Worm (Caenorhabditis elegans): Measurements from ENCODE around the gene F53C11.5.

F53C11.5 gene

ce11 chrV:13756359-13757091 lies 30.8 kb upstream of the F53C11.5 start, which contains the start of gene F20G2.2 (continued):
- TF ChIP-seq gei-8 (GFP tag; optimal IDR thresholded peaks at IDR 0.05) = no peak
- TF ChIP-seq dmd-6 (GFP tag; IDR thresholded peaks at IDR 0.05) = peak; percentile 45; the same call in 1 of the 2 replicates
- TF ChIP-seq F44E2.7 (GFP tag; IDR thresholded peaks at IDR 0.05) = no peak

- TF ChIP-seq nhr-76 (tag; optimal IDR thresholded peaks at IDR 0.05) = no peak
- no peak for TF ChIP-seq lin-1 (GFP tag; IDR thresholded peaks at IDR 0.05)
- TF ChIP-seq mdl-1 (tag; optimal IDR thresholded peaks at IDR 0.05) = no peak
- TF ChIP-seq ceh-28 (tag; optimal IDR thresholded peaks at IDR 0.05) = no peak
- no peak for TF ChIP-seq T26A8.4 (GFP tag; IDR thresholded peaks at IDR 0.05)
- TF ChIP-seq mes-2 (tag; optimal IDR thresholded peaks at IDR 0.05; ENCODE audit: poor library complexity, severe bottlenecking) = peak; percentile 67
- TF ChIP-seq daf-8 (GFP tag; IDR thresholded peaks at IDR 0.05) = no peak
- TF ChIP-seq hlh-30 (tag; optimal IDR thresholded peaks at IDR 0.05; ENCODE audit: insufficient read depth) = peak; percentile 35
- no peak for TF ChIP-seq lin-38 (GFP tag; IDR thresholded peaks at IDR 0.05)
- no peak for TF ChIP-seq zfp-3 (GFP tag; conservative IDR thresholded peaks at IDR 0.05)
- no peak for TF ChIP-seq hlh-11 (tag; optimal IDR thresholded peaks at IDR 0.05)
- no peak for TF ChIP-seq lin-39 (tag; optimal IDR thresholded peaks at IDR 0.05)
- TF ChIP-seq gei-8 (GFP tag; optimal IDR thresholded peaks at IDR 0.05) = no peak
- no peak for TF ChIP-seq arid-1 (GFP tag; conservative IDR thresholded peaks at IDR 0.05)
- TF ChIP-seq ces-1 (GFP tag; optimal IDR thresholded peaks at IDR 0.05) = no peak
- TF ChIP-seq pqm-1 (tag; optimal IDR thresholded peaks at IDR 0.05) = no peak
- TF ChIP-seq daf-19 (GFP tag; conservative IDR thresholded peaks at IDR 0.05) = no peak
- no peak for TF ChIP-seq daf-16 (GFP tag; optimal IDR thresholded peaks at IDR 0.05)
- no peak for TF ChIP-seq daf-16 (tag; optimal IDR thresholded peaks at IDR 0.05)
- TF ChIP-seq zip-2 (tag; optimal IDR thresholded peaks at IDR 0.05) = no peak
- no peak for TF ChIP-seq hif-1 (tag; optimal IDR thresholded peaks at IDR 0.05)
- TF ChIP-seq php-3 (GFP tag; IDR thresholded peaks at IDR 0.05) = no peak
- TF ChIP-seq nhr-11 (tag; optimal IDR thresholded peaks at IDR 0.05) = no peak
- TF ChIP-seq dmd-6 (GFP tag; IDR thresholded peaks at IDR 0.05) = 0 out of 2 replicates have a peak, but pooled peaks have one; percentile 7
- TF ChIP-seq lsy-2 (tag; optimal IDR thresholded peaks at IDR 0.05) = peak in 1 of 2 experiments; percentile 69
- no peak for TF ChIP-seq ctbp-1 (GFP tag; IDR thresholded peaks at IDR 0.05)
- no peak for TF ChIP-seq R02D3.7 (tag; optimal IDR thresholded peaks at IDR 0.05)
- TF ChIP-seq cey-2 (tag; optimal IDR thresholded peaks at IDR 0.05; ENCODE audit: borderline replicate concordance, insufficient read depth) = no peak
- peak; percentile 46 for TF ChIP-seq rbr-2 (tag; optimal IDR thresholded peaks at IDR 0.05)
- TF ChIP-seq set-16 (GFP tag; IDR thresholded peaks at IDR 0.05) = no peak
- TF ChIP-seq F10B5.3 (tag; optimal IDR thresholded peaks at IDR 0.05) = no peak
- TF ChIP-seq Y5F2A.4 (GFP tag; optimal IDR thresholded peaks at IDR 0.05) = no peak
- TF ChIP-seq ztf-7 (tag; optimal IDR thresholded peaks at IDR 0.05) = no peak
- TF ChIP-seq snpc-1.2 (GFP tag; IDR thresholded peaks at IDR 0.05) = no peak
- TF ChIP-seq skn-1 (tag; optimal IDR thresholded peaks at IDR 0.05) = no peak
- no peak for TF ChIP-seq ztf-11 (tag; optimal IDR thresholded peaks at IDR 0.05)
- TF ChIP-seq F44E2.7 (GFP tag; IDR thresholded peaks at IDR 0.05) = no peak
- TF ChIP-seq Y75B8A.6 (GFP tag; IDR thresholded peaks at IDR 0.05) = no peak
- TF ChIP-seq aha-1 (tag) = no peak
- no peak for TF ChIP-seq nhr-28 (tag; optimal IDR thresholded peaks at IDR 0.05)
- TF ChIP-seq ceh-32 (tag; optimal IDR thresholded peaks at IDR 0.05; ENCODE audit: poor library complexity) = no peak
- no peak for TF ChIP-seq nhr-102 (tag; optimal IDR thresholded peaks at IDR 0.05)
- no peak for TF ChIP-seq ZK337.2 (GFP tag; IDR thresholded peaks at IDR 0.05)
- peak; percentile 62 for TF ChIP-seq nhr-6 (tag; optimal IDR thresholded peaks at IDR 0.05)
- TF ChIP-seq daf-12 (tag; optimal IDR thresholded peaks at IDR 0.05) = no peak
- TF ChIP-seq tra-1 (GFP tag; IDR thresholded peaks at IDR 0.05) = no peak
- TF ChIP-seq unc-130 (GFP tag; optimal IDR thresholded peaks at IDR 0.05) = no peak
- no peak for TF ChIP-seq ZK546.5 (tag; optimal IDR thresholded peaks at IDR 0.05)
Measured at ce11 chrV:13757349-13757748, 30.0 kb upstream of the F53C11.5 start.
